Worm (Caenorhabditis elegans) whole organism, L4/young adult: Measurements from ENCODE around the gene drh-1.
"Not testable (repeated sequence)": the region's sequence is repeated elsewhere in the genome, so short reads cannot be mapped to it uniquely, and the experiment has no call there.

Experiments used
- W03F9.2 ChIP-seq: fragments of 150-350 bp; optimal IDR thresholded peaks from 2 replicates; lab custom pipeline; 2014; ENCODE audit warnings: missing biosample characterization, missing genetic modification characterization
- dao-5 ChIP-seq: sonication (generic microtip); optimal IDR thresholded peaks from 2 replicates; lab custom pipeline; 2016; ENCODE audit warnings: missing genotype, missing genetic modification characterization, moderate library complexity, missing compliant biosample characterization
- him-1 ChIP-seq: sonication (generic microtip); optimal IDR thresholded peaks from 2 replicates; lab custom pipeline; 2016; ENCODE audit warnings: missing genotype, missing genetic modification reagents, missing genetic modification characterization, missing compliant biosample characterization

Gene drh-1

ce11 chrIV:6597298-6597697 lies 15.9 kb downstream of the drh-1 start, which contains the start of gene F38A5.6:
F38A5.6 (minus strand) TSS chrIV:6597398.
- TF ChIP-seq W03F9.2 (tag; lab: Kevin White, UChicago) = no peak
- no peak for TF ChIP-seq dao-5 (tag; lab: Kevin White, UChicago)
- no peak for TF ChIP-seq him-1

ce11 chrIV:6595912-6596311 lies 17.2 kb downstream of the drh-1 start, which contains the start of gene F38A5.22:
F38A5.22 (minus strand) TSS chrIV:6595940.
- TF ChIP-seq dao-5 (tag; lab: Kevin White, UChicago) = no peak
- TF ChIP-seq him-1 = no peak
- no peak for TF ChIP-seq W03F9.2 (tag; lab: Kevin White, UChicago)

- not testable (repeated sequence) for TF ChIP-seq dao-5 (tag; lab: Kevin White, UChicago); W03F9.2 (tag; lab: Kevin White, UChicago); him-1
These were observed 18.3 kb downstream of the drh-1 start, which contains the start of gene nspb-3 for ce11 chrIV:6594871-6595270. nspb-3 (minus strand) TSS chrIV:6594971.

- TF ChIP-seq him-1; dao-5 (tag; lab: Kevin White, UChicago); W03F9.2 (tag; lab: Kevin White, UChicago): not testable (repeated sequence)
These were observed 22.0 kb downstream of the drh-1 start, which contains the start of the genes nspb-1 and nspb-2 for ce11 chrIV:6591010-6591746. nspb-1 (minus strand) TSS chrIV:6591110. nspb-2 (plus strand) TSS chrIV:6591696.

- TF ChIP-seq W03F9.2 (tag; lab: Kevin White, UChicago) (no peak), dao-5 (tag; lab: Kevin White, UChicago) (no peak), him-1 (no peak)
These were observed 23.1 kb downstream of the drh-1 start, which contains the start of the genes lec-11 and irld-7 for ce11 chrIV:6590029-6590428. lec-11 (minus strand) TSS chrIV:6590154. irld-7 (plus strand) TSS chrIV:6590360.

- TF ChIP-seq W03F9.2 (tag; lab: Kevin White, UChicago) (no peak), him-1 (no peak), dao-5 (tag; lab: Kevin White, UChicago) (no peak)
These were observed 25.0 kb downstream of the drh-1 start for ce11 chrIV:6588080-6588613.

ce11 chrIV:6585397-6585921 lies 27.7 kb downstream of the drh-1 start, which contains the start of the genes F38A5.2 and dnj-11:
F38A5.2 (minus strand) TSS chrIV:6585400.
dnj-11 (plus strand) TSS chrIV:6585871.
- TF ChIP-seq him-1 (peak; percentile 27), W03F9.2 (tag; lab: Kevin White, UChicago) (peak; percentile 92), dao-5 (tag; lab: Kevin White, UChicago) (no peak)

- TF ChIP-seq him-1 = no peak
- no peak for TF ChIP-seq W03F9.2 (tag; lab: Kevin White, UChicago)
- TF ChIP-seq dao-5 (tag; lab: Kevin White, UChicago) = no peak
These were observed 30.5 kb downstream of the drh-1 start, which contains the start of gene odr-8 for ce11 chrIV:6582604-6583003. odr-8 (minus strand) TSS chrIV:6582704.

- TF ChIP-seq dao-5 (tag; lab: Kevin White, UChicago) = no peak
- no peak for TF ChIP-seq W03F9.2 (tag; lab: Kevin White, UChicago)
- TF ChIP-seq him-1 = no peak
These were observed 31.5 kb downstream of the drh-1 start for ce11 chrIV:6581658-6582057.

ce11 chrIV:6577914-6578313 lies 35.2 kb downstream of the drh-1 start, which contains the start of gene C43G2.3:
C43G2.3 (plus strand) TSS chrIV:6578214.
- TF ChIP-seq him-1 (no peak), W03F9.2 (tag; lab: Kevin White, UChicago) (no peak), dao-5 (tag; lab: Kevin White, UChicago) (no peak)

- TF ChIP-seq him-1 = no peak
- TF ChIP-seq W03F9.2 (tag; lab: Kevin White, UChicago) = no peak
- no peak for TF ChIP-seq dao-5 (tag; lab: Kevin White, UChicago)
These were observed 36.4 kb downstream of the drh-1 start for ce11 chrIV:6576728-6577101.

- TF ChIP-seq W03F9.2 (tag; lab: Kevin White, UChicago) = no peak
- no peak for TF ChIP-seq dao-5 (tag; lab: Kevin White, UChicago)
- no peak for TF ChIP-seq him-1
These were observed 37.0 kb downstream of the drh-1 start for ce11 chrIV:6575959-6576727.

ce11 chrIV:6574343-6574742 lies 38.8 kb downstream of the drh-1 start:
- no peak for TF ChIP-seq him-1
- TF ChIP-seq dao-5 (tag; lab: Kevin White, UChicago) = no peak
- TF ChIP-seq W03F9.2 (tag; lab: Kevin White, UChicago) = no peak
